Fruit fly (Drosophila melanogaster) whole organism, wandering third instar larva: ENCODE measurements around the gene CG15172.

Experiments used
- Abd-B ChIP-seq: fragments of >200 bp; optimal IDR thresholded peaks from 2 replicates; lab custom pipeline; 2017; ENCODE audit warnings: missing biosample characterization, missing genetic modification characterization
- Hr78 ChIP-seq: fragments of >200 bp; optimal IDR thresholded peaks from 2 replicates; lab custom pipeline; 2017; ENCODE audit warnings: missing biosample characterization, missing genetic modification characterization
- dl ChIP-seq, 2 experiments: fragments of 175-275, 200-275 bp in 1 of 2; fragments of 200-275 bp in 1 of 2; sonication (Bioruptor generic); optimal IDR thresholded peaks; lab custom pipeline; 2018; ENCODE audit warnings: mild to moderate bottlenecking in 2 of 2, missing biosample characterization in 2 of 2, missing genetic modification characterization in 2 of 2, moderate library complexity in 2 of 2; ENCODE audit not compliant: partially characterized antibody in 2 of 2, insufficient read depth in 1 of 2

DNA sequence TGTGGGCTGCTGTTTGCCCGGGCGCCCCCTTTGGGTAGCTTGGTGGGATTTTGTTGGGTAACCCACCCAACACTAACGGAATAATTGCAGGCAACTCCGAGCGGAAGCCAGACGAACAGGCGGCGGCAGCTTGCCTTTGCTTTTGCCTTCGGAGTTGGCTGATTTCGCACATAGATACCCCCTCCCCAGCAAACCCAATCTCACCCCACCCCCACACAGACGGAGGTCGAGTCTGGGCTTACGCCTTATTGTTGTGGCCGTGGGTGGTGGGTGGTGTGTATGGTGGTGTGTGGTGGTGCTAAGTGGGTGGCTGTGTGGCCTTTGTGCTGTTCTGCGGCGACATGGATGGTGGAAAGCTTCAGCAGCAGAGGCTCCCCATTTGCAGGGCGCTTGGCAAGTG, 6.6 kb upstream of the CG15172 start:
- TF ChIP-seq Abd-B (GFP tag; lab: Kevin White, UChicago): no peak
- no peak for TF ChIP-seq Hr78 (GFP tag; lab: Kevin White, UChicago)
- no peak for TF ChIP-seq dl (GFP tag; optimal IDR thresholded peaks at IDR 0.05; lab: Kevin White, UChicago; ENCODE audit: insufficient read depth in 1 of 2, partially characterized antibody in 2 of 2)
